Fruit fly (Drosophila melanogaster) whole organism, embryonic: ENCODE results near the gene CG2865.

Experiments
- BEAF-32 ChIP-seq: fragments of 200-800 bp; sonication (Bioruptor generic); optimal IDR thresholded peaks from 3 replicates; lab custom pipeline; 2017; ENCODE audit warnings: missing biosample characterization, missing genetic modification characterization, mild to moderate bottlenecking, moderate library complexity, missing genetic modification reagents
- CG10979 ChIP-seq: fragments of 200-800 bp; sonication (Bioruptor generic); optimal IDR thresholded peaks from 2 replicates; lab custom pipeline; 2018; ENCODE audit warnings: missing biosample characterization, mild to moderate bottlenecking, missing genetic modification characterization, moderate library complexity
- CG11504 ChIP-seq: fragments of 200-800 bp; sonication (Bioruptor generic); optimal IDR thresholded peaks from 3 replicates; lab custom pipeline; 2019; ENCODE audit warnings: missing biosample characterization, mild to moderate bottlenecking, missing genetic modification characterization, moderate library complexity
- CG11696 ChIP-seq: fragments of 200-800 bp; sonication (Bioruptor generic); IDR thresholded peaks from 2 replicates; pipeline ENCODE4 v1.3.6; 2022; ENCODE audit warnings: missing biosample characterization, missing genetic modification characterization
- CG13123 ChIP-seq: fragments of 200-800 bp; sonication (Bioruptor generic); optimal IDR thresholded peaks from 2 replicates; lab custom pipeline; 2016; ENCODE audit warnings: missing biosample characterization, missing genetic modification characterization
- CG13296 ChIP-seq: fragments of 200-800 bp; sonication (Bioruptor generic); optimal IDR thresholded peaks from 3 replicates; lab custom pipeline; 2018; ENCODE audit warnings: missing biosample characterization, mild to moderate bottlenecking, missing genetic modification characterization
- CG15073 ChIP-seq: fragments of 200-800 bp; sonication (Bioruptor generic); optimal IDR thresholded peaks from 2 replicates; lab custom pipeline; 2016; ENCODE audit warnings: missing biosample characterization, missing genetic modification characterization
- CG15514 ChIP-seq: fragments of 200-800 bp; sonication (Bioruptor generic); optimal IDR thresholded peaks from 3 replicates; lab custom pipeline; 2017; ENCODE audit warnings: missing biosample characterization, missing genetic modification characterization, mild to moderate bottlenecking, moderate library complexity, missing genetic modification reagents
- CG16815 ChIP-seq: fragments of 200-800 bp; sonication (Bioruptor generic); optimal IDR thresholded peaks from 3 replicates; lab custom pipeline; 2017; ENCODE audit warnings: missing biosample characterization, mild to moderate bottlenecking, missing genetic modification characterization
- CG17328 ChIP-seq: fragments of 200-800 bp; sonication (Bioruptor generic); IDR thresholded peaks from 2 replicates; pipeline ENCODE4 v1.3.6; 2022; ENCODE audit warnings: missing biosample characterization, missing genetic modification characterization
- CG18599 ChIP-seq: fragments of 200-800 bp; sonication (Bioruptor generic); optimal IDR thresholded peaks from 3 replicates; lab custom pipeline; 2017; ENCODE audit warnings: missing biosample characterization, missing genetic modification characterization, mild to moderate bottlenecking, moderate library complexity, missing genetic modification reagents
- CG2120 ChIP-seq: fragments of 200-800 bp; sonication (Bioruptor generic); optimal IDR thresholded peaks from 3 replicates; lab custom pipeline; 2016; ENCODE audit warnings: missing biosample characterization, missing genetic modification characterization
- CG2678 ChIP-seq: fragments of 200-800 bp; sonication (Bioruptor generic); optimal IDR thresholded peaks from 3 replicates; lab custom pipeline; 2019; ENCODE audit warnings: missing biosample characterization, mild to moderate bottlenecking, missing genetic modification characterization, moderate library complexity
- CG3838 ChIP-seq: fragments of 200-800 bp; sonication (Bioruptor generic); optimal IDR thresholded peaks from 3 replicates; lab custom pipeline; 2016; ENCODE audit warnings: missing biosample characterization, missing genetic modification characterization
- CG4328 ChIP-seq: fragments of 200-800 bp; sonication (Bioruptor generic); optimal IDR thresholded peaks from 3 replicates; lab custom pipeline; 2017; ENCODE audit warnings: missing biosample characterization, missing genetic modification reagents, missing genetic modification characterization
- CG6765 ChIP-seq: fragments of 200-800 bp; sonication (Bioruptor generic); optimal IDR thresholded peaks from 3 replicates; lab custom pipeline; 2017; ENCODE audit warnings: missing biosample characterization, mild to moderate bottlenecking, missing genetic modification characterization
- CG7928 ChIP-seq: fragments of 200-800 bp; sonication (Bioruptor generic); optimal IDR thresholded peaks from 2 replicates; lab custom pipeline; 2017; ENCODE audit warnings: missing biosample characterization, mild to moderate bottlenecking, missing genetic modification characterization
- CG8290 ChIP-seq, 3 experiments: fragments of 200-800 bp; sonication (Bioruptor generic); optimal IDR thresholded peaks; 2 replicates each; lab custom pipeline; 2016 to 2019; ENCODE audit warnings: missing biosample characterization in 3 of 3, missing genetic modification characterization in 3 of 3, mild to moderate bottlenecking in 2 of 3, moderate library complexity in 1 of 3
- CG8924 ChIP-seq: fragments of 200-800 bp; optimal IDR thresholded peaks from 3 replicates; lab custom pipeline; 2019; ENCODE audit warnings: missing biosample characterization, mild to moderate bottlenecking, missing genetic modification characterization, moderate library complexity
- CG9609 ChIP-seq: fragments of 200-800 bp; sonication (Bioruptor generic); optimal IDR thresholded peaks from 3 replicates; lab custom pipeline; 2016; ENCODE audit warnings: missing biosample characterization, missing genetic modification characterization
- CG9727 ChIP-seq: fragments of 200-800 bp; sonication (Bioruptor generic); optimal IDR thresholded peaks from 3 replicates; lab custom pipeline; 2017; ENCODE audit warnings: missing biosample characterization, mild to moderate bottlenecking, missing genetic modification characterization
- CTCF ChIP-seq: fragments of 200-800 bp; sonication (Bioruptor generic); optimal IDR thresholded peaks from 2 replicates; lab custom pipeline; 2017; ENCODE audit warnings: missing biosample characterization, mild to moderate bottlenecking, missing genetic modification characterization, moderate library complexity
- Dbx ChIP-seq: fragments of 200-800 bp; sonication (Bioruptor generic); IDR thresholded peaks from 3 replicates; pipeline ENCODE4 v1.3.6; 2022; ENCODE audit warnings: missing biosample characterization, missing genetic modification characterization
- Drgx ChIP-seq: fragments of 200-800 bp; sonication (Bioruptor generic); IDR thresholded peaks from 2 replicates; pipeline ENCODE4 v1.3.6; 2022; ENCODE audit warnings: missing biosample characterization, missing genetic modification characterization
- Ets65A ChIP-seq: fragments of 200-800 bp; sonication (Bioruptor generic); peaks from one replicate; lab custom pipeline; 2016; ENCODE audit warnings: missing biosample characterization, missing genetic modification characterization
- Ets97D ChIP-seq: fragments of 200-800 bp; sonication (Bioruptor generic); optimal IDR thresholded peaks from 3 replicates; lab custom pipeline; 2016; ENCODE audit warnings: missing biosample characterization, missing genetic modification characterization
- Fer1 ChIP-seq: fragments of 200-800 bp; sonication (Bioruptor generic); optimal IDR thresholded peaks from 2 replicates; lab custom pipeline; 2017; ENCODE audit warnings: missing biosample characterization, mild to moderate bottlenecking, missing genetic modification characterization
- HHEX ChIP-seq: fragments of 200-800 bp; sonication (Bioruptor generic); optimal IDR thresholded peaks from 3 replicates; lab custom pipeline; 2017; ENCODE audit warnings: missing biosample characterization, mild to moderate bottlenecking, missing genetic modification characterization, missing genetic modification reagents
- HmgD ChIP-seq: fragments of 200-800 bp; sonication (Bioruptor generic); optimal IDR thresholded peaks from 3 replicates; lab custom pipeline; 2016; ENCODE audit warnings: missing biosample characterization, missing genetic modification characterization
- Hmr ChIP-seq: fragments of 200-800 bp; sonication (Bioruptor generic); optimal IDR thresholded peaks from 3 replicates; lab custom pipeline; 2017; ENCODE audit warnings: mild to moderate bottlenecking, missing biosample characterization, missing genetic modification reagents, missing genetic modification characterization
- Hr51 ChIP-seq, 2 experiments: fragments of 200-800 bp; sonication (Bioruptor generic); optimal IDR thresholded peaks; 2 replicates in 1 of 2; 3 replicates in 1 of 2; lab custom pipeline; 2016 to 2018; ENCODE audit warnings: missing biosample characterization in 2 of 2, missing genetic modification characterization in 2 of 2, mild to moderate bottlenecking in 1 of 2, moderate library complexity in 1 of 2
- MESR4 ChIP-seq: fragments of 200-800 bp; sonication (Bioruptor generic); optimal IDR thresholded peaks from 2 replicates; lab custom pipeline; 2018; ENCODE audit warnings: missing biosample characterization, mild to moderate bottlenecking, missing genetic modification characterization, moderate library complexity
- Myb ChIP-seq: fragments of 200-800 bp; sonication (Bioruptor generic); optimal IDR thresholded peaks from 2 replicates; lab custom pipeline; 2016; ENCODE audit warnings: missing biosample characterization, missing genetic modification characterization
- NK7.1 ChIP-seq: fragments of 200-800 bp; sonication (Bioruptor generic); optimal IDR thresholded peaks from 3 replicates; lab custom pipeline; 2016; ENCODE audit warnings: missing biosample characterization, missing genetic modification characterization
- Nf-YA ChIP-seq: fragments of 200-800 bp; sonication (Bioruptor generic); IDR thresholded peaks from 2 replicates; pipeline ENCODE4 v1.3.6; 2022; ENCODE audit warnings: missing biosample characterization, missing genetic modification characterization
- ab ChIP-seq: fragments of 200-800 bp; sonication (Bioruptor generic); optimal IDR thresholded peaks from 2 replicates; lab custom pipeline; 2016; ENCODE audit warnings: missing biosample characterization, missing genetic modification characterization
- az2 ChIP-seq: fragments of 200-800 bp; sonication (Bioruptor generic); optimal IDR thresholded peaks from 3 replicates; lab custom pipeline; 2016; ENCODE audit warnings: missing biosample characterization, missing genetic modification characterization
- cg ChIP-seq: fragments of 200-800 bp; sonication (Bioruptor generic); optimal IDR thresholded peaks from 3 replicates; lab custom pipeline; 2019; ENCODE audit warnings: missing biosample characterization, mild to moderate bottlenecking, missing genetic modification characterization, moderate library complexity
- chm ChIP-seq: fragments of 200-800 bp; sonication (Bioruptor generic); IDR thresholded peaks from 2 replicates; pipeline ENCODE4 v1.3.6; 2022; ENCODE audit warnings: missing biosample characterization, missing genetic modification characterization
- dysf ChIP-seq: fragments of 200-800 bp; sonication (Bioruptor generic); IDR thresholded peaks from 3 replicates; pipeline ENCODE4 v1.3.6; 2022; ENCODE audit warnings: missing biosample characterization, missing genetic modification characterization
- ham ChIP-seq: fragments of 200-800 bp; sonication (Bioruptor generic); IDR thresholded peaks from 2 replicates; pipeline ENCODE4 v1.3.6; 2022; ENCODE audit warnings: missing biosample characterization, missing genetic modification characterization
- lab ChIP-seq: fragments of 200-800 bp; sonication (Bioruptor generic); optimal IDR thresholded peaks from 3 replicates; lab custom pipeline; 2017; ENCODE audit warnings: missing biosample characterization, missing genetic modification characterization, mild to moderate bottlenecking, moderate library complexity, missing genetic modification reagents
- nom ChIP-seq: fragments of 200-800 bp; sonication (Bioruptor generic); optimal IDR thresholded peaks from 2 replicates; lab custom pipeline; 2017; ENCODE audit warnings: missing biosample characterization, missing genetic modification characterization, mild to moderate bottlenecking, moderate library complexity, missing genetic modification reagents
- pb ChIP-seq: fragments of 200-800 bp; sonication (Bioruptor generic); optimal IDR thresholded peaks from 3 replicates; lab custom pipeline; 2016; ENCODE audit warnings: missing biosample characterization, missing genetic modification characterization
- psq ChIP-seq: fragments of 200-800 bp; sonication (Bioruptor generic); optimal IDR thresholded peaks from 2 replicates; lab custom pipeline; 2017; ENCODE audit warnings: missing biosample characterization, missing genetic modification characterization
- row ChIP-seq: fragments of 200-800 bp; sonication (Bioruptor generic); IDR thresholded peaks from 3 replicates; pipeline ENCODE4 v1.3.6; 2022; ENCODE audit warnings: missing biosample characterization, missing genetic modification characterization
- salm ChIP-seq: fragments of 200-800 bp; sonication (Bioruptor generic); optimal IDR thresholded peaks from 2 replicates; lab custom pipeline; 2018; ENCODE audit warnings: missing biosample characterization, mild to moderate bottlenecking, missing genetic modification characterization
- sens ChIP-seq: fragments of 200-800 bp; sonication (Bioruptor generic); peaks from one replicate; lab custom pipeline; 2016; ENCODE audit warnings: missing biosample characterization, missing genetic modification characterization
- unpg ChIP-seq: fragments of 200-800 bp; sonication (Bioruptor generic); optimal IDR thresholded peaks from 3 replicates; lab custom pipeline; 2018; ENCODE audit warnings: missing biosample characterization, mild to moderate bottlenecking, missing genetic modification characterization, moderate library complexity
- zfh2 ChIP-seq: fragments of 200-800 bp; sonication (Bioruptor generic); optimal IDR thresholded peaks from 2 replicates; lab custom pipeline; 2016; ENCODE audit warnings: missing biosample characterization, missing genetic modification characterization

CG2865 gene

DNA sequence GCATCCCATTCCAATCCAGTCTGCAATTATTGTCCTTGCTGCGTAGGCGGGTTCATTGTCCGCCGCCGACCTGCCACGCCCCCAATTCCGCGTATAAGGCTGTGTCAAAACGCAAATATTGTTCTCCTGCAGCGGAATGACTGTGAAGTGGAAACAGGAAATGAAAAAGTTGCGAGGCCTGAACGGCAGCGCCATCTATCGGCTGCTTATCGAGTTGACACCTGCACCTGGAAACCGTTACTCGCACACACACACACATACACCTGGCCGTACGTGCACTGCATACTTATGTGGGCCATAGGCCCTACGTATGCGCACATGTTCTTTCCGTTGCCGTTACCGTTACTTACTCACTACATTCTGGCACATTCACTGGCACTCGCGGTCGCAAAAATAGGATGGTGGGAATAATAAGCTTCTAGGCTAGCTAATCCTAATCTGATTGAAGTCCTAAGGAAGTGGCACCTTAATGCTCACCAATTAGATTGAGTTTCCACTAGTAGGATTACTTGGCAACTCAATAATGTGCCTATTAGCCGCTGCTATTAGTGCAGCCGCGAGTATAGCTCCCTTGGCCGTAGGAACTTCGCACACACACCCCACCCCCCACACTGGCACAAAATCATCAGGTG lies 34.5 kb downstream of the CG2865 start:
- peak; percentile 20 for TF ChIP-seq CG2120 (GFP tag; lab: Kevin White, UChicago)
- TF ChIP-seq lab (GFP tag; lab: Kevin White, UChicago): peak; percentile 56
- peak in 1 of 2 experiments; percentile 8 for TF ChIP-seq Hr51 (GFP tag; optimal IDR thresholded peaks at IDR 0.05; lab: Kevin White, UChicago)
- TF ChIP-seq CG13296: no peak
- TF ChIP-seq CG6765 (GFP tag; lab: Kevin White, UChicago): peak; percentile 2
- TF ChIP-seq CG17328 (GFP tag; lab: Robert Waterston, UW): no peak
- TF ChIP-seq HmgD (GFP tag; lab: Kevin White, UChicago): no peak
- TF ChIP-seq CG11696 (GFP tag; lab: Robert Waterston, UW): peak; percentile 43; the same call in 1 of the 2 replicates
- TF ChIP-seq CG7928: no peak
- no peak for TF ChIP-seq CG15514
- peak; percentile 15; the same call in 2 of the 3 replicates for TF ChIP-seq row
- TF ChIP-seq CG18599 (GFP tag; lab: Kevin White, UChicago): peak; percentile 56
- peak; percentile 29 for TF ChIP-seq Myb (GFP tag; lab: Kevin White, UChicago)
- TF ChIP-seq sens (GFP tag; lab: Kevin White, UChicago): peak; percentile 21
- 0 out of 3 replicates have a peak, but pooled peaks have one; percentile 25 for TF ChIP-seq dysf (GFP tag; lab: Robert Waterston, UW)
- no peak for TF ChIP-seq psq (GFP tag; lab: Kevin White, UChicago)
- no peak for TF ChIP-seq az2 (GFP tag; lab: Kevin White, UChicago)
- peak; percentile 9 for TF ChIP-seq cg (GFP tag; lab: Kevin White, UChicago)
- peak; percentile 7 for TF ChIP-seq CG11504 (tag; lab: Kevin White, UChicago)
- TF ChIP-seq Drgx (GFP tag; lab: Robert Waterston, UW): peak; percentile 41; the same call in 1 of the 2 replicates
- TF ChIP-seq NK7.1 (GFP tag; lab: Kevin White, UChicago): no peak
- TF ChIP-seq MESR4: no peak
- no peak; the same call in 2 of the 3 replicates for TF ChIP-seq Dbx
- no peak for TF ChIP-seq CG10979 (tag; lab: Kevin White, UChicago)
- no peak for TF ChIP-seq ab (GFP tag; lab: Kevin White, UChicago)
- TF ChIP-seq CG9609 (GFP tag; lab: Kevin White, UChicago): no peak
- TF ChIP-seq chm (GFP tag; lab: Robert Waterston, UW): 0 out of 2 replicates have a peak, but pooled peaks have one; percentile 20
- no peak for TF ChIP-seq HHEX (GFP tag; lab: Kevin White, UChicago)
- TF ChIP-seq Ets65A: peak; percentile 48
- peak; percentile 38 for TF ChIP-seq Hmr (GFP tag; lab: Kevin White, UChicago)
- no peak for TF ChIP-seq salm
- TF ChIP-seq CG15073: no peak
- TF ChIP-seq zfh2: no peak
- TF ChIP-seq CG8924 (tag; lab: Kevin White, UChicago): no peak
- TF ChIP-seq CG4328 (GFP tag; lab: Kevin White, UChicago): no peak
- peak; percentile 6 for TF ChIP-seq unpg (GFP tag; lab: Kevin White, UChicago)
- TF ChIP-seq CG3838 (GFP tag; lab: Kevin White, UChicago): no peak
- TF ChIP-seq Ets97D (GFP tag; lab: Kevin White, UChicago): peak; percentile 54
- TF ChIP-seq CTCF (GFP tag; lab: Kevin White, UChicago): peak; percentile 84
- TF ChIP-seq nom (GFP tag; lab: Kevin White, UChicago): peak; percentile 35
- no peak for TF ChIP-seq pb (GFP tag; lab: Kevin White, UChicago)
- no peak for TF ChIP-seq ham (GFP tag; lab: Robert Waterston, UW)
- TF ChIP-seq CG9727 (GFP tag; lab: Kevin White, UChicago): peak; percentile 4
- TF ChIP-seq Fer1 (GFP tag; lab: Kevin White, UChicago): peak; percentile 18
- no peak for TF ChIP-seq CG13123 (GFP tag; lab: Kevin White, UChicago)
- no peak for TF ChIP-seq BEAF-32 (GFP tag; lab: Kevin White, UChicago)
- no peak for TF ChIP-seq Nf-YA (GFP tag; lab: Robert Waterston, UW)
- no peak for TF ChIP-seq CG8290 (GFP tag; optimal IDR thresholded peaks at IDR 0.05; lab: Kevin White, UChicago)
- peak in 1 of 2 experiments; percentile 28 for TF ChIP-seq CG8290 (tag; optimal IDR thresholded peaks at IDR 0.05; lab: Kevin White, UChicago)
- peak; percentile 0 for TF ChIP-seq CG2678 (tag; lab: Kevin White, UChicago)
- no peak for TF ChIP-seq CG16815 (GFP tag; lab: Kevin White, UChicago)
- TF ChIP-seq, all 482 proteins: peak for 24
